Fruit fly (Drosophila melanogaster) whole organism, pupa: ENCODE data around the gene Mst89B.

Experiments
- CG10348 ChIP-seq: fragments of 200-800 bp; sonication (Bioruptor generic); IDR thresholded peaks from 2 replicates; pipeline ENCODE4 v1.3.6; 2022; ENCODE audit warnings: missing biosample characterization, missing genetic modification characterization
- CG12605 ChIP-seq: fragments of 200-800 bp; sonication (Bioruptor generic); IDR thresholded peaks from 2 replicates; pipeline ENCODE4 v1.3.6; 2022; ENCODE audit warnings: missing biosample characterization, missing genetic modification characterization
- CG13204 ChIP-seq: fragments of 200-800 bp; sonication (Bioruptor generic); optimal IDR thresholded peaks from 2 replicates; lab custom pipeline; 2018; ENCODE audit warnings: missing biosample characterization, mild to moderate bottlenecking, missing genetic modification characterization, moderate library complexity
- CG14655 ChIP-seq: fragments of 200-800 bp; sonication (Bioruptor generic); optimal IDR thresholded peaks from 3 replicates; lab custom pipeline; 2017; ENCODE audit warnings: mild to moderate bottlenecking, missing biosample characterization, missing genetic modification reagents, missing genetic modification characterization
- CG15710 ChIP-seq: fragments of 200-800 bp; sonication (Bioruptor generic); optimal IDR thresholded peaks from 2 replicates; lab custom pipeline; 2018; ENCODE audit warnings: missing biosample characterization, mild to moderate bottlenecking, missing genetic modification characterization, moderate library complexity
- CG17806 ChIP-seq: fragments of 200-800 bp; sonication (Bioruptor generic); optimal IDR thresholded peaks from 2 replicates; lab custom pipeline; 2018; ENCODE audit warnings: missing biosample characterization, mild to moderate bottlenecking, missing genetic modification characterization, moderate library complexity
- CG32121 ChIP-seq: fragments of 200-800 bp; sonication (Bioruptor generic); IDR thresholded peaks from 2 replicates; pipeline ENCODE4 v1.3.6; 2022; ENCODE audit warnings: missing biosample characterization, missing genetic modification characterization
- CG34367 ChIP-seq: fragments of 200-800 bp; sonication (Bioruptor generic); optimal IDR thresholded peaks from 2 replicates; lab custom pipeline; 2018; ENCODE audit warnings: missing biosample characterization, mild to moderate bottlenecking, missing genetic modification characterization
- CG4496 ChIP-seq: fragments of 200-800 bp; sonication (Bioruptor generic); IDR thresholded peaks from 3 replicates; pipeline ENCODE4 v1.3.6; 2022; ENCODE audit warnings: missing biosample characterization, missing genetic modification characterization
- CG8159 ChIP-seq: fragments of 200-800 bp; sonication (Bioruptor generic); optimal IDR thresholded peaks from 3 replicates; lab custom pipeline; 2018; ENCODE audit warnings: missing biosample characterization, mild to moderate bottlenecking, missing genetic modification characterization, moderate library complexity
- CG8301 ChIP-seq: fragments of 200-800 bp; sonication (Bioruptor generic); optimal IDR thresholded peaks from 2 replicates; lab custom pipeline; 2018; ENCODE audit warnings: missing biosample characterization, mild to moderate bottlenecking, missing genetic modification characterization
- CG9948 ChIP-seq: fragments of 200-800 bp; sonication (Bioruptor generic); optimal IDR thresholded peaks from 2 replicates; lab custom pipeline; 2018; ENCODE audit warnings: missing biosample characterization, mild to moderate bottlenecking, missing genetic modification characterization, moderate library complexity
- D1 ChIP-seq: fragments of 200-800 bp; sonication (Bioruptor generic); optimal IDR thresholded peaks from 2 replicates; lab custom pipeline; 2018; ENCODE audit warnings: missing biosample characterization, mild to moderate bottlenecking, missing genetic modification characterization, moderate library complexity
- EcR ChIP-seq: fragments of 200-800 bp; sonication (Bioruptor generic); optimal IDR thresholded peaks from 3 replicates; lab custom pipeline; 2019; ENCODE audit warnings: missing biosample characterization, missing genetic modification characterization, mild to moderate bottlenecking, moderate library complexity, missing genetic modification reagents
- Ets98B ChIP-seq: fragments of 200-800 bp; sonication (Bioruptor generic); IDR thresholded peaks from 2 replicates; pipeline ENCODE4 v1.3.6; 2022; ENCODE audit warnings: missing biosample characterization, missing genetic modification characterization
- Pif1A ChIP-seq: fragments of 200-800 bp; sonication (Bioruptor generic); optimal IDR thresholded peaks from 3 replicates; lab custom pipeline; 2016; ENCODE audit warnings: missing biosample characterization, missing genetic modification characterization
- Pif1B ChIP-seq: fragments of 200-800 bp; sonication (Bioruptor generic); optimal IDR thresholded peaks from 3 replicates; lab custom pipeline; 2016; ENCODE audit warnings: missing biosample characterization, missing genetic modification characterization
- Snoo ChIP-seq: fragments of 200-800 bp; sonication (Bioruptor generic); optimal IDR thresholded peaks from 3 replicates; lab custom pipeline; 2017; ENCODE audit warnings: missing biosample characterization, mild to moderate bottlenecking, missing genetic modification characterization, inconsistent platforms
- fd96Ca ChIP-seq: fragments of 200-800 bp; sonication (Bioruptor generic); IDR thresholded peaks from 3 replicates; pipeline ENCODE4 v1.3.6; 2022; ENCODE audit warnings: missing biosample characterization, missing genetic modification characterization
- gl ChIP-seq: fragments of 200-800 bp; sonication (Bioruptor generic); optimal IDR thresholded peaks from 2 replicates; lab custom pipeline; 2018; ENCODE audit warnings: missing biosample characterization, mild to moderate bottlenecking, missing genetic modification characterization
- rn ChIP-seq: fragments of 200-800 bp; sonication (Bioruptor generic); IDR thresholded peaks from 2 replicates; pipeline ENCODE4 v1.3.6; 2022; ENCODE audit warnings: missing biosample characterization, missing genetic modification characterization

The Mst89B gene

DNA sequence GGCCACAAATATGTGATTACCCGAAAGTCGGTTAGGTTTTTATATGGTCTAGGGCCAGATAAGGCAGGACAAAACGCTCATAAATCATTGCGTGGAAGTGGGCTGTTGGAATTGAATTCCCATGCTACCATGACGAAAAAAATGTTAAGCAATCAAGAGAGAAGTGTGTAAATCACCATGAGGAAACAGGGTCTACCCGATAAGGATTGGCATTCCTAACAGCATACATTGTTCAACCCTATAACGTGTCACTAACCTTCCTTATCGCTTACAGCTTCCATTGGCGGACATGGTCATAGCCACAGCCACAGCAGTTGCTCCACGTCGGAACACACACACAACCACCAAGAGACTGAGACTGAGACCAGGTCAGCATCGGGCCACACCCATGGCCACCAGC is 41.2 kb downstream of the Mst89B start:
- no peak for TF ChIP-seq Snoo
- TF ChIP-seq CG4496 (GFP tag; lab: Robert Waterston, UW): no peak
- TF ChIP-seq Ets98B (GFP tag; lab: Robert Waterston, UW): no peak
- peak; percentile 69 for TF ChIP-seq EcR (GFP tag; lab: Kevin White, UChicago)
- no peak for TF ChIP-seq CG15710 (tag; lab: Kevin White, UChicago)

- TF ChIP-seq CG8159 (tag; lab: Kevin White, UChicago) (peak; percentile 19), Pif1B (GFP tag; lab: Kevin White, UChicago) (no peak), Pif1A (GFP tag; lab: Kevin White, UChicago) (peak; percentile 10), CG4496 (GFP tag; lab: Robert Waterston, UW) (0 out of 3 replicates have a peak, but pooled peaks have one; percentile 42), CG15710 (tag; lab: Kevin White, UChicago) (peak; percentile 10), CG12605 (GFP tag; lab: Robert Waterston, UW) (0 out of 2 replicates have a peak, but pooled peaks have one; percentile 17), EcR (GFP tag; lab: Kevin White, UChicago) (no peak), CG32121 (peak; percentile 30; the same call in 1 of the 2 replicates), CG13204 (GFP tag; lab: Kevin White, UChicago) (peak; percentile 67)
- TF ChIP-seq, all 21 proteins: peak for 7
These were observed 42.7 kb downstream of the Mst89B start for dm6 chr3R:16309302-16310080.

dm6 chr3R:16310081-16310493 is 43.3 kb downstream of the Mst89B start:
- TF ChIP-seq CG8301 (tag; lab: Kevin White, UChicago) (no peak), CG12605 (GFP tag; lab: Robert Waterston, UW) (no peak), CG15710 (tag; lab: Kevin White, UChicago) (no peak), EcR (GFP tag; lab: Kevin White, UChicago) (no peak), Pif1B (GFP tag; lab: Kevin White, UChicago) (no peak), CG13204 (GFP tag; lab: Kevin White, UChicago) (no peak), gl (tag; lab: Kevin White, UChicago) (no peak), Ets98B (GFP tag; lab: Robert Waterston, UW) (no peak), CG10348 (GFP tag; lab: Robert Waterston, UW) (no peak), CG8159 (tag; lab: Kevin White, UChicago) (no peak)

DNA sequence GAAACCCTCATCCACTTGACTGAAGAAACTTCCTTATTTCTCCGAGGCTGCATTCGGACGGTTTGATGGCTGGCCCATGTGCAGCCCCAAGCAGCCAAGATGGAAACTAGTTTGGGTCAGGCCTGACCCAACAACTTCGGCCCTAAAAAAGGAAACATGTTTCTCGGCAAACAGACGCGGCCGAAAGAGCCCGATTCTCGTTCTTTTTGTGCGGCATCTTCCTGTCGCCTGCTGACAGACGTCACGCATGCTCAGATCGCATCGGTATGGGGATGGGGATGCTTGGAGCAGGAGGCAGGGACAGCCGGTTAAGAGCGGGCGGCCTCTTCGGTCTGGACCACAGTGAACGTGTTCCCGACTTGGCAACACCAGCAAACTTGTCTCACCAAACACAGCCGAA is 49.9 kb downstream of the Mst89B start:
- TF ChIP-seq Snoo: peak; percentile 15
- no peak for TF ChIP-seq Ets98B (GFP tag; lab: Robert Waterston, UW)
- peak; percentile 15 for TF ChIP-seq gl (tag; lab: Kevin White, UChicago)
- TF ChIP-seq CG17806 (tag; lab: Kevin White, UChicago): no peak
- no peak for TF ChIP-seq D1 (tag; lab: Kevin White, UChicago)
- TF ChIP-seq CG4496 (GFP tag; lab: Robert Waterston, UW): peak; percentile 54; the same call in 2 of the 3 replicates
- TF ChIP-seq CG32121: no peak
- TF ChIP-seq fd96Ca (GFP tag; lab: Robert Waterston, UW): no peak
- TF ChIP-seq EcR (GFP tag; lab: Kevin White, UChicago): peak; percentile 80
- TF ChIP-seq CG14655 (GFP tag; lab: Kevin White, UChicago): no peak
- TF ChIP-seq CG13204 (GFP tag; lab: Kevin White, UChicago): peak; percentile 54
- no peak for TF ChIP-seq CG9948 (tag; lab: Kevin White, UChicago)
- TF ChIP-seq CG8301 (tag; lab: Kevin White, UChicago): no peak
- TF ChIP-seq Pif1A (GFP tag; lab: Kevin White, UChicago): peak; percentile 30
- TF ChIP-seq CG34367 (tag; lab: Kevin White, UChicago): no peak
- no peak for TF ChIP-seq CG15710 (tag; lab: Kevin White, UChicago)
- no peak for TF ChIP-seq rn
- TF ChIP-seq CG12605 (GFP tag; lab: Robert Waterston, UW): no peak
- no peak for TF ChIP-seq CG10348 (GFP tag; lab: Robert Waterston, UW)
- TF ChIP-seq CG8159 (tag; lab: Kevin White, UChicago): no peak
- TF ChIP-seq Pif1B (GFP tag; lab: Kevin White, UChicago): no peak
